Fruit fly (Drosophila melanogaster): ENCODE results near the gene Tbcd.

Tbcd gene

DNA sequence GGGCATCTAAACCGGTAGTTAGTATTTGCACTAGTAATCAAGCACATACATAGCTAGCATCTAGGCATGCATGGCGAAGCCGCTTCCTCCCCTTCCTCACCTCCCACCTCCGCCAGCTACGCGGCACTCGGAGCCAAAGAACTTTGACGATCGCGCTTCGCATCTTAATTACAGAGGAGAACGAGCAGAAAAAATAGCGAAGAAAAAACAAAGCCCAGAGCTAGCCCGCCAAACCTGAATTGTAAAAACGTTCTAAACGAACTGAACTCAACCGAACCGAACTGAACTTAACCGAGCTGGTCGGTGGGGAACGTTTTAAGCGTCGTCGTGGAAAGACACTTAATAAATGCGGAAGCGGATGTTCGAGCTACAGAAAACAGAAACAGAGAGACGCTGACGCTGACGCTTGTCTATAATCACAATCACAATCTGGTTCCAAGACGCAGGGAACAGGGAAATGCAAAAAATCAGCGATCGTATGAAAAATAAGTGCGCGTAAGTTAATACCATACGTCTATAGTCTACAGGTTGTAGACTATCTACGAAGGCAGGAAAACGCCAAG is 21.7 kb downstream of the Tbcd start:
- TF ChIP-seq Sin3A (optimal IDR thresholded peaks at IDR 0.05) (no peak), insv (optimal IDR thresholded peaks at IDR 0.05) (no peak), Myc (optimal IDR thresholded peaks at IDR 0.05) (no peak)

DNA sequence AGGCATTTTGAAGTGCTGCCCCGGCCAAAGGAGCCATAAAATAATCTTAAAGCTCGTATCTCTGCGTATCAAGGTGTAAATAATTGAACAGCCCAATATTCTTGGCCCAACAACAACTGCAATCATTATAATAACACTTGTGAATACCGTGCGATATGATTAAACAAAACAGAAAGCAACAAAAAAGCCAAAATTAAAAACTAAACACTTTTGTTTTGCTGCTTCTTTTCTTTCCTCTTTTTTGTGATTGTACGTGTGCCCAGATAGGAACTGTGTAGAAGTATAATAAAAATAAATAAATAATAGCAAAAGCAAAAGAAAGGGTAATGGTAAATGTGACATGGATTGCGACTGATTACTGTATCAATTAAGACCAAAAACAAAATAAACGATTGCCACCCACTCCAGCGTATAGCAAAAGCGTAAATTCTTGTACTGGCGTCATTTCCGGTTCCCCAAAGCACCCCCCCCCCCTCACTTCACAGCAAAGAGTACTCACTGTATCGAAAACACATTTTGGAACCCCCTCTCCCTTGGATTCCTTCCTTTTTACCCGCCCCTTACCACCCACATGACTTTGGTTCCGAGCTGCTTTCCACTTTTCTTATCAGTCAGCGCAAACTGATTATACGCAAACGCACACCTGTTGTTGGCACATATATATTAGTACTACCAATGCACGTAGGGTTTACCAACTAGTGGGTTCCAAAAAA is 24.2 kb downstream of the Tbcd start:
- TF ChIP-seq Sin3A (optimal IDR thresholded peaks at IDR 0.05) = no peak
- TF ChIP-seq h (optimal IDR thresholded peaks at IDR 0.05) = no peak
- TF ChIP-seq ttk (optimal IDR thresholded peaks at IDR 0.05) = no peak
- no peak for TF ChIP-seq insv (optimal IDR thresholded peaks at IDR 0.05)
- no peak for TF ChIP-seq Myc (optimal IDR thresholded peaks at IDR 0.05)
- no peak for TF ChIP-seq psq (optimal IDR thresholded peaks at IDR 0.05)

DNA sequence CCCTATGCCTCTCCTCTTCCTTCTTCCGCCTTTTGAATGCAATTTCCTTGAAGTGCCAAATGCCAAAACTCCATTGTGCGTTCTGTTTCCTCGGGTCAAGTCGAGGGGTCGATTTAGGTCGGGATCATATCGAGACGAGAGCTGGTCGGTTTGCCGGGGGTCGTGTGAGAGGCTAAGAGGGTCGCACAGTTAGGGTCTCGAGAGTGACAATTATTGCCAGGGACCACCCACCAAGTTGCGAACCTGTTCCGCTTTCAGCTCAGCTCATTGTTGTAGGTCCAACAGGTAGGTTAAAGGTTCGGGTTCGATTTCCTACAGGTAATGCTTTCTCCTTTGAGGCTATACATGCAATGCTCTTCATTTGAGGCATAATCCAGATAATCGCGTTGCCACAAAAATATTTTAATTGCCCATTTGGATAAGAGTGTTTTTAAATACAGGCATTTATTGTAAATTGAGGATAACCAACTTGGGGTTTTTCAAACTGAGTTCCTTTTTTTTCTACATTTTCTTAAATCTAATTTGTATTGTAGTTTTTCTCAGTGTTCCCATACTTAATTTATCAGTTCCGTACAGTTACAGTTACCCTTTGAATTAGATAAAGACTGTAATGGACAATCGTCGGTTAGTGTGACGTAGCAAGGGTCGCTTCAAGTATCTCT is 25.3 kb downstream of the Tbcd start:
- TF ChIP-seq ttk (optimal IDR thresholded peaks at IDR 0.05) (no peak), Myc (optimal IDR thresholded peaks at IDR 0.05) (no peak), h (optimal IDR thresholded peaks at IDR 0.05) (no peak), psq (optimal IDR thresholded peaks at IDR 0.05) (no peak), insv (optimal IDR thresholded peaks at IDR 0.05) (no peak), Sin3A (optimal IDR thresholded peaks at IDR 0.05) (no peak)

DNA sequence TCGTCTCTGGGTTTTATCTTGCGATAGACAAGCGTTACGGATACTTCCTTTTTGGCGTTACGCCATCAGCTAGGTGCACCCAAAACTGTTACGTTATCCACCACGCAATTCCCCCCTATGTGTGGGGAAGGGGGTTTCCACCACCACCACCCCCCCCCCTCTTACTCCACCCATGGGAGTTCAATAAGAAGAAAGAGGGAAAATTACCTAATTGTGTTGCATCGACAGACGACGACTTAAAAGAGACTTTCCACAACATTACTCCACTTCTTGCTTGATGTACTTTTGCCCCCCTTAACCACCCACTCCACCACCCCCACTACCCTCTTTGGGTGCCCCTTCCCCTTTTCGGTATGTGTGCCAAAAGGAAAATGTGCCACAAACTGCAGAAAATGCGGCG is 25.9 kb downstream of the Tbcd start:
- TF ChIP-seq Sin3A (optimal IDR thresholded peaks at IDR 0.05) (no peak), h (optimal IDR thresholded peaks at IDR 0.05) (no peak), psq (optimal IDR thresholded peaks at IDR 0.05) (no peak), ttk (optimal IDR thresholded peaks at IDR 0.05) (no peak), insv (optimal IDR thresholded peaks at IDR 0.05) (no peak), Myc (optimal IDR thresholded peaks at IDR 0.05) (no peak)

DNA sequence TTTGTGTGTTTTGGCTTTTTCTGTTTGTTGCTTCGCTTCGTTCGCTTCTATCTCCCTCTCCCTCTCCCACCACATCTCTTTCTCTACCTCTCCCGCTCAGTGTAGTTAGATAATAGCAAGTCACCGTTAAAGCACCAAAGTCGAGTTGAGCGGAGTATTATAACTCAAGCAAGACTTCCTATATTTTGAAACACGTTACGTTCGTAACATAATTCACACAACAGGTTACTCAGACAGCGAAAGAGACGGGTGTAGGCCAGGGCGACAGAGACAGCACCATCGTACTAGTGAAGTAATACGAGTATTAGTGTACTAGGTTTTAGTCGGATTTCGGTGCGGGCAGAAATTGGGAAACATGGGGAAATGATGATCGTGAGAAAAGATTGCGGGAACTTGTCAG is 26.3 kb downstream of the Tbcd start:
- TF ChIP-seq insv (optimal IDR thresholded peaks at IDR 0.05) (no peak), Sin3A (optimal IDR thresholded peaks at IDR 0.05) (no peak), h (optimal IDR thresholded peaks at IDR 0.05) (no peak), psq (optimal IDR thresholded peaks at IDR 0.05) (no peak), ttk (optimal IDR thresholded peaks at IDR 0.05) (no peak), Myc (optimal IDR thresholded peaks at IDR 0.05) (no peak)

DNA sequence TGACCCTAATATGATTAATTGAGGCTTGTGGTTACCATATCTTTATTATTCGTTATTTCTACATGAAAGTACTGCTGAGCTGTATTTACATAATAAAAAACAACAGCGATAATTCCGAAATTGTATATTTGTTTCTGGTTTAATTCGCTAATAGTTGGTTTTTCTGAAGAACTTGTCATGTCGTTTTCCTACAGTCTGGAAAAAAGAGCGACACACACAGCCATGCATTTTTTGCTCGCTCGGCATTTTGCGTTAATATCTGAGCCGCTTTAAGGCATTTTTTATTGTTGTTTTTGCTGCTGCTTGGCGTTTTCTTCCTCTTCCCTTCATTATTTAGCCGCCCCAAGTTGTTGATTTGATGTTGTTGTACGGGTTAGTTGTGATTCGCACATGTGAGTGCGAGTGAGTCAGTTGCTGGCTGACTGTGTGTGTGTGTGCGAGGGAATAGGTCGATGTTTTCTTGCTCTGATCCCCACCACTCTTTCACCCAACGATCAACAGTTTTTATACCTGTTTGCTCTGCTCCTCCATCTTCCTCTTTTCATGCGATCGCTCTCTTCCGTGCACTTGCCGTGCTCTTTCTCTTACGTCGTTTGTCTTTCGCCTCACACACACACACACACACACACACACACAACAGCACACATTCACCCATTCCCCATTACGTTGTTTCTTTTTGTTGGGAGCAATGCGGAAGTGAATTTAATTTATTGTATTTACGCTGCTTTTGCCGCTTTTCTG is 27.9 kb downstream of the Tbcd start:
- TF ChIP-seq Sin3A (optimal IDR thresholded peaks at IDR 0.05) (no peak), ttk (optimal IDR thresholded peaks at IDR 0.05) (no peak), h (optimal IDR thresholded peaks at IDR 0.05) (no peak), insv (optimal IDR thresholded peaks at IDR 0.05) (no peak), psq (optimal IDR thresholded peaks at IDR 0.05) (no peak), Myc (optimal IDR thresholded peaks at IDR 0.05) (no peak)

DNA sequence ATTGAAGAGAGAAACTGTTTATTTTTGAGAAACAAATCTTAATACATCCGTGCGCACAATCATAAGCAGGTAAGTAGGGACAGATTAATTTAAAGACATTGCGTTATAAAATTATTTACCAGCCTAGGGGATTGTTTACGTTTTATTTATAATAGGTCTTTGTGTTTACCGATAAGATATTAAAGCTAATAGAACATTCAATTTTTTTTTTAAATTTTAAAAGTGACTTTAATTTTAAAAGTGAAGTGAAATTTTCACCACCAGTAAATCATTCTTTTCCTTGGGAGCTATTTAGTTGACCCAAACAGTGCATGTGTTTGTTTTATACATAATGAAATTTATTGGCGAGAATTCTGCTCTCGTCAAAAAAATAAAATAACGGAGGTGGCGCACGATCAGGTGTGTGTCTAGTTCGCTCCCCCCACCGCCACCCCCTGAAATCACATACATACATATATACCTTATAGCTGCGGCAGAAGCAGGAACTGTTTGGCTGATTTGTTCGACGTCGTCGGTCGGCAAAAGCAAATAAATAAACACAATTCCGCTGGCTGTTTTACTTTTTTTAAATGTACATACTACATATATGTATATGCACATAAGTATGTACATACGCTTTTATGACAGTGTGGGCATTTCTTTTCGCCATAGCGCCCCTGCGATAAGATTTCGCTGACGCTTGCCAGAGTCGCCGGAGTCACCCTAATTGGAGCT is 28.8 kb downstream of the Tbcd start:
- TF ChIP-seq insv (optimal IDR thresholded peaks at IDR 0.05) (no peak), h (optimal IDR thresholded peaks at IDR 0.05) (no peak), Myc (optimal IDR thresholded peaks at IDR 0.05) (no peak), psq (optimal IDR thresholded peaks at IDR 0.05) (no peak)

DNA sequence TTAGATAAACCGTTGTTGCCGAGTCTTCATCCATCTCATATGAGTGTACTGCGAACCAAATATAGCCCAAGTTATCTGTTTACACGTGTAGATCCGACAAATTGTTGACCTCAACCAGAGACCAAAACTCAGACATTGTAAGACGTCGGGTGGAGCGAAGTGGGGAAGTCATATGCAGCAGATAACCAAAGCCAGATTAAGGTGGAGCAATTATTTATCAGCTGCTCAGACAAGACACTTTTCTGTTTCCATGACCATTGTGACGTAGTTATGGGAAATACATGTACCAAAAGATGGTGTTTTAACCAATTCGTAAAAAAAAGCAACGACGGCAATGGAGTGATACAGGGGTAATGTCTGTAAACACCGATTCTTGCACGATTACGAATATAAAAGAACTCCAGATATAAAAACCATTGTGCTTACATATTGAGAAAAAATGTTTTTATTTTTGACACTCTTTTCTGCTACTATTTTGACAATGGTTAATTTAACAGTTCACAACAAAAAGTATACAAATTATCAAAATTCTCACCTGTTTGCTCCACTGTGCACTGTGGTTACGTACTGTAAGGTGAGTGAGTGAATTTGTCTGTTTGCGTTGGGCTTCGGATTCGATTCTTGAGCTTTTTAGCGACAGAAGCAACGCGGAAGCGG is 30.1 kb downstream of the Tbcd start:
- TF ChIP-seq psq (optimal IDR thresholded peaks at IDR 0.05) (no peak), ttk (optimal IDR thresholded peaks at IDR 0.05) (no peak), Myc (optimal IDR thresholded peaks at IDR 0.05) (no peak), insv (optimal IDR thresholded peaks at IDR 0.05) (no peak), Sin3A (optimal IDR thresholded peaks at IDR 0.05) (no peak), h (optimal IDR thresholded peaks at IDR 0.05) (no peak)

DNA sequence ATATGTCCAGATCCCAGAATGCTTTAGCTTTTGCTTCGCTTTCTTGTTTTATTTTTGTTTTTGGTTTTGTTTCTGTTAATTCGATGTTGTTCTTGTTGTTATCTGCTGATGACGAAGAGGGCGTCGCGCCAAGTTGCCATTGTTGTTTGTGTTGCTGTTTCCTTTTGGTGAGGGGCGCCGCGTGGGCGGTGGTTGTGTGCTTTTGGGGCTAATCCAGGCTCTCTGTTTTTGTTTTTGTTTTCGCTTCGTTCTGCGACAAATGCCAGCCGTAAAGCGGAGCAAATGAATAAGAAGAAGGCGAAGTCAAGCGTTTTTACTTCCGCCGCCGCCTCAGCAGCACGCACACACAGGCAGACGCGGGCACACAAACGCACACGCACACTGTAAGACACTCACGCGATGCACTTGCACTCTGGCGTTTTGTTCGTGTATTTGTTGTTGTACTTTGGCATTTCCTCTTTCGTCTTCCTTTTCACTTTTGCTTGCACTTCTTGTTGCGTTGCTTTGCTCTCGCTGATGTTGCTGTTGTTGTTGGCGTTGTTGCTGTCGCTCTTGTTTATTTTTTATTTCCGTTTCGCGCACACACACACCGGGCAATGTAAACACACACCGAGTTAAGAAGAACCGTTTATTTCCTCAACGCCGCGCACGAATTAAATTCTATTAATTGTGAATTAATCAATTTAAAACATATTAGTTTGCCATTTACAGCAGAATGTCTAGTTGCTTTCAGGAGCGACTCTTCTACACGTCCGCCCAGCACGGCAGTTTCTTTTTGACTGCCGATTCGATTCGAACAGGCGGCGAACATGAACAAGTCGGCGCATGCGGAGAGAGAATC is 30.9 kb downstream of the Tbcd start, which contains the start of gene aop:
Gene aop, minus strand, starts transcription at position 786 of the 841 bp plus-strand sequence.
- no peak for TF ChIP-seq psq (optimal IDR thresholded peaks at IDR 0.05)
- no peak for TF ChIP-seq h (optimal IDR thresholded peaks at IDR 0.05)
- TF ChIP-seq Myc (optimal IDR thresholded peaks at IDR 0.05) = no peak
- TF ChIP-seq ttk (optimal IDR thresholded peaks at IDR 0.05) = no peak
- TF ChIP-seq insv (optimal IDR thresholded peaks at IDR 0.05) = no peak
- no peak for TF ChIP-seq Sin3A (optimal IDR thresholded peaks at IDR 0.05)

DNA sequence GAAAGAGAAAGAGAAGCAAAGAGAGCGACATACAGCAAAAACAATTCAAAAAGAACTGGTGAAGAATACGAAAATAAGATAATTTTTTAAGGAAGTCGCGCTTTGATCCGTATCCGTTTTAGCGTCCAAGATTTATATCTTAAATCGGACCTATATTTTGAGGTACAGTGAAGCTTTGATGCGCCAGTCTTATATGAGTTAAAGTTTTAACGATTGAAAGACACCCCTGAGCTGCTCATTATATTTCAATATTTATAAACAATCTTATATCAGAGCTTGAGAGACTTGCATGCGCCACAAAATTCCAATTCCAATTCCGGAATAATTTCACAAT is 31.5 kb downstream of the Tbcd start:
- TF ChIP-seq insv (optimal IDR thresholded peaks at IDR 0.05) (no peak), psq (optimal IDR thresholded peaks at IDR 0.05) (no peak), h (optimal IDR thresholded peaks at IDR 0.05) (no peak)

DNA sequence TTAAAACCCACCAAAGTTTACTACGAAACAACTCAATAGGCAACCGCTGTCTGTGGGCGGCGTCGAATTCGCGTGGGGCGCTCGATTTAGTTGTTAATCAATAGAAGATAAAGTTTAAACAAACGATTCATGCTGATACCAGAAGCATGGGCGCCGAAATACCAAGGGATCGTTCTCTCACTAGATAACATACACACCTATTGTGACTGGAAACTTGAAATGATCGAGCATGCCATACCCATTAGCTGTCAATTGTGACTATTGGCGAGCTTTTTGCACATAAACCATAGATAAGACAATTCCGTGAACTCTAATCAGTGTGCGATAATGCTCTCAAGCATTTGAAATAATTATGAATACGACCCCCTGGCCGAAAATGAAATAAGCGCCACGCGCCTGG is 32.0 kb downstream of the Tbcd start:
- TF ChIP-seq ttk (optimal IDR thresholded peaks at IDR 0.05) = no peak
- no peak for TF ChIP-seq psq (optimal IDR thresholded peaks at IDR 0.05)
- TF ChIP-seq insv (optimal IDR thresholded peaks at IDR 0.05) = no peak
- no peak for TF ChIP-seq h (optimal IDR thresholded peaks at IDR 0.05)
- TF ChIP-seq Myc (optimal IDR thresholded peaks at IDR 0.05) = no peak
- no peak for TF ChIP-seq Sin3A (optimal IDR thresholded peaks at IDR 0.05)

Data from Kc167 (cell line).